Fruit fly (Drosophila melanogaster): Measurements from ENCODE around the gene aos.

Gene aos

DNA sequence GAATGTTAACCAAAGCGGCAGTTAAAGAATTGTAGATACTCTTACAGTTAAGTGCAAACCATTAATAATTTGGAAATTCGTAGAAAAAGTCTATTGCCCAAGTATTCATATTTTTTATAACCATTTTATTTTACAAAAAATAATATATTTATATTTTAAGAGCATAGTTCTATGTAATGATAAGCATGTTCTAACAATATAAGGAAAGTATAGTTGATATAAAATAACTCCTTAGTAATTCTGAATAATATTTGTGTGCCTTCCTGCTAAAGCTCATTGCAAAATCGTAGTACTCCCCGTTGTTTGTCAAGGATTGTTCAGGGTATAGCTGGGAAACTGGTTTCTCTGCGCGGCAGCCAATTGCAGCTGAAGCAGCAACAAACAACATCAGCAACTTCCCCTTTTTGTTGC lies 6.7 kb downstream of the aos start (continued):
- peak; percentile 28 for TF ChIP-seq Eip75B (GFP tag; optimal IDR thresholded peaks at IDR 0.05)
- peak; percentile 65 for TF ChIP-seq Sox15 (GFP tag; optimal IDR thresholded peaks at IDR 0.05)
- TF ChIP-seq CG3032 (tag; optimal IDR thresholded peaks at IDR 0.05): peak; percentile 84
- TF ChIP-seq lz (GFP tag; optimal IDR thresholded peaks at IDR 0.05): peak; percentile 45
- TF ChIP-seq CG6276 (GFP tag; optimal IDR thresholded peaks at IDR 0.05): peak; percentile 83
- peak; percentile 60 for TF ChIP-seq CG1621 (tag; optimal IDR thresholded peaks at IDR 0.05)
- TF ChIP-seq Hr38 (GFP tag; optimal IDR thresholded peaks at IDR 0.05): no peak
- peak; percentile 72 for TF ChIP-seq pdm3 (GFP tag; optimal IDR thresholded peaks at IDR 0.05)
- peak; percentile 85 for TF ChIP-seq CG6792 (GFP tag; optimal IDR thresholded peaks at IDR 0.05)
- TF ChIP-seq Eip93F (GFP tag; optimal IDR thresholded peaks at IDR 0.05): no peak
- peak; percentile 53 for TF ChIP-seq Smox (GFP tag; optimal IDR thresholded peaks at IDR 0.05)
- peak; percentile 71 for TF ChIP-seq net (GFP tag; optimal IDR thresholded peaks at IDR 0.05)
- peak; percentile 15 for TF ChIP-seq vri (GFP tag; optimal IDR thresholded peaks at IDR 0.05)
- peak; percentile 83 to 92 for TF ChIP-seq ss (GFP tag; optimal IDR thresholded peaks at IDR 0.05)
- TF ChIP-seq CG6854 (GFP tag; optimal IDR thresholded peaks at IDR 0.05): peak; percentile 50
- peak in 1 of 2 experiments; percentile 89 for TF ChIP-seq salr (GFP tag; optimal IDR thresholded peaks at IDR 0.05)
- peak; percentile 73 for TF ChIP-seq CG8319 (GFP tag; optimal IDR thresholded peaks at IDR 0.05)
- peak; percentile 58 for TF ChIP-seq Sox102F (GFP tag; optimal IDR thresholded peaks at IDR 0.05)
- TF ChIP-seq CG15336 (GFP tag; IDR thresholded peaks at IDR 0.05): peak; percentile 87
- peak; percentile 86 for TF ChIP-seq acj6 (GFP tag; optimal IDR thresholded peaks at IDR 0.05)
- peak; percentile 83 for TF ChIP-seq CG10669 (GFP tag; optimal IDR thresholded peaks at IDR 0.05)
- TF ChIP-seq spab (GFP tag; optimal IDR thresholded peaks at IDR 0.05): peak; percentile 87
- TF ChIP-seq CG7368 (GFP tag; optimal IDR thresholded peaks at IDR 0.05): peak; percentile 69
- peak; percentile 11 for TF ChIP-seq Ets21C (GFP tag; optimal IDR thresholded peaks at IDR 0.05)
- TF ChIP-seq Hr4 (GFP tag; optimal IDR thresholded peaks at IDR 0.05): peak; percentile 57
- TF ChIP-seq Met (GFP tag; optimal IDR thresholded peaks at IDR 0.05): peak; percentile 62
- peak; percentile 45 for TF ChIP-seq CG16779 (tag; optimal IDR thresholded peaks at IDR 0.05)
- TF ChIP-seq dsx (GFP tag; optimal IDR thresholded peaks at IDR 0.05; ENCODE audit: poor library complexity, severe bottlenecking): peak; percentile 88
- peak; percentile 44; the same call in 1 of the 2 replicates for TF ChIP-seq CG11294 (GFP tag; IDR thresholded peaks at IDR 0.05)
- peak; percentile 77 for TF ChIP-seq CG9139 (GFP tag; optimal IDR thresholded peaks at IDR 0.05)
- peak; percentile 54; the same call in 2 of the 3 replicates for TF ChIP-seq CG6163 (GFP tag; IDR thresholded peaks at IDR 0.05)
- peak; percentile 89 for TF ChIP-seq CG10631 (GFP tag; optimal IDR thresholded peaks at IDR 0.05)
- TF ChIP-seq dac (GFP tag; optimal IDR thresholded peaks at IDR 0.05): peak; percentile 57
- peak; percentile 49 for TF ChIP-seq cyc (GFP tag; optimal IDR thresholded peaks at IDR 0.05)
- TF ChIP-seq CG31627 (GFP tag; optimal IDR thresholded peaks at IDR 0.05): peak; percentile 38
- TF ChIP-seq OdsH (GFP tag; optimal IDR thresholded peaks at IDR 0.05): peak; percentile 88
- peak; percentile 68 for TF ChIP-seq fd59A (GFP tag; optimal IDR thresholded peaks at IDR 0.05)
- peak; percentile 84 for TF ChIP-seq CG4318 (GFP tag; optimal IDR thresholded peaks at IDR 0.05)
- TF ChIP-seq CG3919 (GFP tag; optimal IDR thresholded peaks at IDR 0.05): peak; percentile 84
- peak; percentile 87 for TF ChIP-seq achi (GFP tag; optimal IDR thresholded peaks at IDR 0.05)

- TF ChIP-seq vri (GFP tag; optimal IDR thresholded peaks at IDR 0.05) (no peak), Hr39 (GFP tag; optimal IDR thresholded peaks at IDR 0.05) (no peak), CG8632 (GFP tag; optimal IDR thresholded peaks at IDR 0.05) (no peak), CG34406 (GFP tag; optimal IDR thresholded peaks at IDR 0.05) (no peak), Ets96B (tag; optimal IDR thresholded peaks at IDR 0.05) (no peak), CG6792 (GFP tag; optimal IDR thresholded peaks at IDR 0.05) (no peak), pdm3 (GFP tag; optimal IDR thresholded peaks at IDR 0.05) (no peak), fd85E (GFP tag; optimal IDR thresholded peaks at IDR 0.05) (no peak), dac (GFP tag; optimal IDR thresholded peaks at IDR 0.05) (no peak), CG1621 (tag; optimal IDR thresholded peaks at IDR 0.05) (no peak), CG4318 (GFP tag; optimal IDR thresholded peaks at IDR 0.05) (no peak), Hr38 (GFP tag; optimal IDR thresholded peaks at IDR 0.05) (no peak), esn (GFP tag; optimal IDR thresholded peaks at IDR 0.05) (no peak), CG6854 (GFP tag; optimal IDR thresholded peaks at IDR 0.05) (no peak), fkh (GFP tag; optimal IDR thresholded peaks at IDR 0.05) (no peak), CG8319 (GFP tag; optimal IDR thresholded peaks at IDR 0.05) (no peak), CG7368 (GFP tag; optimal IDR thresholded peaks at IDR 0.05) (no peak), CG11762 (GFP tag; optimal IDR thresholded peaks at IDR 0.05; ENCODE audit: insufficient read depth) (no peak)
Observed at dm6 chr3L:16475518-16476126, 7.8 kb downstream of the aos start.
